Fruit fly (Drosophila melanogaster) S2 (cell line): ENCODE results near the gene RhoGEF4.

Source experiments
- CG8478 ChIP-seq: fragments of >200 bp; optimal IDR thresholded peaks from 2 replicates; lab custom pipeline; 2018
- CTCF ChIP-seq, 2 experiments: fragments of >200 bp; optimal IDR thresholded peaks; 2 replicates each; lab custom pipeline; 2018

DNA sequence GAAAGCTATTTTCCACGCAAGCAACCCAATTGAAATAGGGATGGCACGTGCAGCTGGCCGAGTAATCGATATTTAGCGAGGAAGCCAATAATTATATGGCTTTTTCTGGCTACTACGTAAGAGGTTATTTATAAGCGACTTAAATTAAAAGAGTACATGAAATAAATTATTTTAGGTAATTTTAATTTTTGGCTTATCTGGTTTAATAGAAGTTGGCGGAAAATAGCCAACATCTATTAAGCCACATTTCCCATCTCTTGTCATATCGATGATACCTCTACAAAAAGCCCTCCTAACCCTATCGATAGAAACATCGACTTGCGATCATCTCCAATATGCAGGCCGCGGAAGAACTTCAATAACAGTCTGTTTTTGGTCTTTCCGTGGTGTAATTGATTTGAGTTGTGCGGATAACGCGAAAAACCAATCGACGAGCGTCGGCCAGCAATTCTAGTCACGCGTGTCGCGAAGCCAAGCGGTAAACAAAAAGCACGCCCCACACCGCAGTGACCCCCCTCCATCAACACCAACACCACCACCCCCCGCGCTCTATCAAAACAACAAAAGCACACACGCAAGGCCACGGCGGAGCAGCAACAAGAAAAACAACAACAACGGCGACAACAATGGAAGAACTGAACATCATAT lies 24.9 kb upstream of the RhoGEF4 start, which contains the start of the genes Srp19 and qm:
- no peak for TF ChIP-seq CG8478
- no peak for TF ChIP-seq CTCF (optimal IDR thresholded peaks at IDR 0.05; lab: Kevin White, UChicago)
